Fruit fly (Drosophila melanogaster) whole organism, embryonic: ENCODE results near the gene Elal.

Experiments used
- Aef1 ChIP-seq: fragments of 200-800 bp; sonication (Bioruptor generic); IDR thresholded peaks from 3 replicates; pipeline ENCODE4 v1.3.6; 2022; ENCODE audit warnings: missing biosample characterization, missing genetic modification characterization
- CG12236 ChIP-seq: fragments of 200-800 bp; sonication (Bioruptor generic); optimal IDR thresholded peaks from 2 replicates; lab custom pipeline; 2016; ENCODE audit warnings: missing biosample characterization, missing genetic modification characterization
- CG12769 ChIP-seq: fragments of 200-800 bp; sonication (Bioruptor generic); optimal IDR thresholded peaks from 2 replicates; lab custom pipeline; 2019; ENCODE audit warnings: missing biosample characterization, mild to moderate bottlenecking, missing genetic modification characterization, moderate library complexity
- CG15073 ChIP-seq: fragments of 200-800 bp; sonication (Bioruptor generic); optimal IDR thresholded peaks from 2 replicates; lab custom pipeline; 2016; ENCODE audit warnings: missing biosample characterization, missing genetic modification characterization
- CG1602 ChIP-seq: fragments of 200-800 bp; sonication (Bioruptor generic); optimal IDR thresholded peaks from 3 replicates; lab custom pipeline; 2016; ENCODE audit warnings: missing biosample characterization, missing genetic modification characterization
- CG16815 ChIP-seq: fragments of 200-800 bp; sonication (Bioruptor generic); optimal IDR thresholded peaks from 3 replicates; lab custom pipeline; 2017; ENCODE audit warnings: missing biosample characterization, mild to moderate bottlenecking, missing genetic modification characterization
- CG17359 ChIP-seq: fragments of 200-800 bp; sonication (Bioruptor generic); optimal IDR thresholded peaks from 3 replicates; lab custom pipeline; 2018; ENCODE audit warnings: missing biosample characterization, mild to moderate bottlenecking, missing genetic modification characterization, moderate library complexity
- CG17385 ChIP-seq: fragments of 200-800 bp; sonication (Bioruptor generic); optimal IDR thresholded peaks from 3 replicates; lab custom pipeline; 2018; ENCODE audit warnings: missing biosample characterization, mild to moderate bottlenecking, missing genetic modification characterization
- CG17912 ChIP-seq: fragments of 200-800 bp; sonication (Bioruptor generic); optimal IDR thresholded peaks from 2 replicates; lab custom pipeline; 2018; ENCODE audit warnings: missing biosample characterization, mild to moderate bottlenecking, missing genetic modification characterization
- CG1792 ChIP-seq: fragments of 200-800 bp; sonication (Bioruptor generic); optimal IDR thresholded peaks from 2 replicates; lab custom pipeline; 2016; ENCODE audit warnings: missing biosample characterization, missing genetic modification characterization
- CG31441 ChIP-seq: fragments of 200-800 bp; sonication (Bioruptor generic); IDR thresholded peaks from 2 replicates; pipeline ENCODE4 v1.3.6; 2022; ENCODE audit warnings: missing biosample characterization, missing genetic modification characterization
- CG34376 ChIP-seq: fragments of 200-800 bp; sonication (Bioruptor generic); optimal IDR thresholded peaks from 2 replicates; lab custom pipeline; 2018; ENCODE audit warnings: missing biosample characterization, mild to moderate bottlenecking, missing genetic modification characterization
- CG3995 ChIP-seq: fragments of 200-800 bp; sonication (Bioruptor generic); optimal IDR thresholded peaks from 3 replicates; lab custom pipeline; 2016; ENCODE audit warnings: missing biosample characterization, missing genetic modification characterization
- CG4404 ChIP-seq: fragments of 200-800 bp; sonication (Bioruptor generic); IDR thresholded peaks from 2 replicates; pipeline ENCODE4 v1.3.6; 2022; ENCODE audit warnings: missing biosample characterization, missing genetic modification characterization
- CG6254 ChIP-seq: fragments of 200-800 bp; sonication (Bioruptor generic); optimal IDR thresholded peaks from 3 replicates; lab custom pipeline; 2017; ENCODE audit warnings: mild to moderate bottlenecking, missing biosample characterization, missing genetic modification reagents, missing genetic modification characterization
- CG6654 ChIP-seq: fragments of 200-800 bp; sonication (Bioruptor generic); optimal IDR thresholded peaks from 2 replicates; lab custom pipeline; 2017; ENCODE audit warnings: missing biosample characterization, mild to moderate bottlenecking, missing genetic modification characterization
- CG6854 ChIP-seq: fragments of 200-800 bp; sonication (Bioruptor generic); optimal IDR thresholded peaks from 3 replicates; lab custom pipeline; 2017; ENCODE audit warnings: missing biosample characterization, mild to moderate bottlenecking, missing genetic modification characterization
- CG9437 ChIP-seq: fragments of 200-800 bp; sonication (Bioruptor generic); optimal IDR thresholded peaks from 2 replicates; lab custom pipeline; 2018; ENCODE audit warnings: missing biosample characterization, mild to moderate bottlenecking, missing genetic modification characterization
- CG9727 ChIP-seq: fragments of 200-800 bp; sonication (Bioruptor generic); optimal IDR thresholded peaks from 3 replicates; lab custom pipeline; 2017; ENCODE audit warnings: missing biosample characterization, mild to moderate bottlenecking, missing genetic modification characterization
- CG9797 ChIP-seq: fragments of 200-800 bp; sonication (Bioruptor generic); optimal IDR thresholded peaks from 3 replicates; lab custom pipeline; 2018; ENCODE audit warnings: missing biosample characterization, mild to moderate bottlenecking, missing genetic modification characterization
- CG9932 ChIP-seq: fragments of 200-800 bp; sonication (Bioruptor generic); IDR thresholded peaks from 2 replicates; pipeline ENCODE4 v1.3.6; 2022; ENCODE audit warnings: missing biosample characterization, missing genetic modification characterization
- Dek ChIP-seq: fragments of 200-800 bp; sonication (Bioruptor generic); optimal IDR thresholded peaks from 3 replicates; lab custom pipeline; 2019; ENCODE audit warnings: missing biosample characterization, mild to moderate bottlenecking, missing genetic modification characterization, moderate library complexity
- Dfd ChIP-seq, 2 experiments: fragments of >200 bp; optimal IDR thresholded peaks; 2 replicates each; lab custom pipeline; 2017; ENCODE audit warnings: missing biosample characterization in 2 of 2, missing genetic modification characterization in 2 of 2
- Dref ChIP-seq: fragments of 200-800 bp; sonication (Bioruptor generic); IDR thresholded peaks from 2 replicates; pipeline ENCODE4 v1.3.6; 2022; ENCODE audit warnings: missing biosample characterization, missing genetic modification characterization
- E2f2 ChIP-seq: fragments of 200-800 bp; sonication (Bioruptor generic); IDR thresholded peaks from 2 replicates; pipeline ENCODE4 v1.3.6; 2022; ENCODE audit warnings: missing biosample characterization, missing genetic modification characterization
- Gug ChIP-seq: fragments of 200-800 bp; sonication (Bioruptor generic); IDR thresholded peaks from 4 replicates; pipeline ENCODE4 v1.3.6; 2022; ENCODE audit warnings: missing biosample characterization, missing genetic modification characterization
- Hr78 ChIP-seq, 2 experiments: fragments of 200-800 bp in 1 of 2; fragments of >200 bp in 1 of 2; sonication (Bioruptor generic) in 1 of 2; optimal IDR thresholded peaks; 2 replicates each; lab custom pipeline; 2017 to 2019; ENCODE audit warnings: missing biosample characterization in 2 of 2, missing genetic modification characterization in 2 of 2, mild to moderate bottlenecking in 1 of 2, moderate library complexity in 1 of 2
- Hsf ChIP-seq: fragments of 200-800 bp; sonication (Bioruptor generic); optimal IDR thresholded peaks from 3 replicates; lab custom pipeline; 2016; ENCODE audit warnings: missing biosample characterization, missing genetic modification characterization
- MESR4 ChIP-seq: fragments of 200-800 bp; sonication (Bioruptor generic); optimal IDR thresholded peaks from 2 replicates; lab custom pipeline; 2018; ENCODE audit warnings: missing biosample characterization, mild to moderate bottlenecking, missing genetic modification characterization, moderate library complexity
- MTF-1 ChIP-seq: fragments of 200-800 bp; sonication (Bioruptor generic); optimal IDR thresholded peaks from 2 replicates; lab custom pipeline; 2018; ENCODE audit warnings: missing biosample characterization, mild to moderate bottlenecking, missing genetic modification characterization, borderline replicate concordance
- Med ChIP-seq: fragments of 200-800 bp; sonication (Bioruptor generic); peaks from one replicate; lab custom pipeline; 2016; ENCODE audit warnings: missing biosample characterization, missing genetic modification characterization, mild to moderate bottlenecking, inconsistent platforms, moderate library complexity
- Mrtf ChIP-seq: fragments of 200-800 bp; sonication (Bioruptor generic); IDR thresholded peaks from 3 replicates; pipeline ENCODE4 v1.3.6; 2022; ENCODE audit warnings: missing biosample characterization, missing genetic modification characterization
- Opbp ChIP-seq: fragments of 200-800 bp; sonication (Bioruptor generic); IDR thresholded peaks from 3 replicates; pipeline ENCODE4 v1.3.6; 2022; ENCODE audit warnings: missing biosample characterization, missing genetic modification characterization; ENCODE audit not compliant: partially characterized antibody
- Rfx ChIP-seq: fragments of 200-800 bp; sonication (Bioruptor generic); IDR thresholded peaks from 2 replicates; pipeline ENCODE4 v1.3.6; 2022; ENCODE audit warnings: missing biosample characterization, missing genetic modification characterization
- Scr ChIP-seq: fragments of 200-800 bp; sonication (Bioruptor generic); IDR thresholded peaks from 2 replicates; pipeline ENCODE4 v1.3.6; 2022; ENCODE audit warnings: missing biosample characterization, missing genetic modification characterization; ENCODE audit not compliant: partially characterized antibody
- Ssrp ChIP-seq: fragments of 200-800 bp; sonication (Bioruptor generic); optimal IDR thresholded peaks from 2 replicates; lab custom pipeline; 2018; ENCODE audit warnings: missing biosample characterization, mild to moderate bottlenecking, missing genetic modification characterization, moderate library complexity
- bbx ChIP-seq: fragments of 200-800 bp; sonication (Bioruptor generic); IDR thresholded peaks from 2 replicates; pipeline ENCODE4 v1.3.6; 2022; ENCODE audit warnings: missing biosample characterization, missing genetic modification characterization; ENCODE audit not compliant: partially characterized antibody
- corto ChIP-seq: fragments of 200-800 bp; sonication (Bioruptor generic); optimal IDR thresholded peaks from 2 replicates; lab custom pipeline; 2016; ENCODE audit warnings: missing biosample characterization, mild to moderate bottlenecking, missing genetic modification characterization, moderate library complexity
- danr ChIP-seq: fragments of 200-800 bp; sonication (Bioruptor generic); IDR thresholded peaks from 2 replicates; pipeline ENCODE4 v1.3.6; 2022; ENCODE audit warnings: missing biosample characterization, missing genetic modification characterization
- en ChIP-seq: fragments of 200-800 bp; sonication (Bioruptor generic); optimal IDR thresholded peaks from 2 replicates; lab custom pipeline; 2016; ENCODE audit warnings: missing biosample characterization, missing genetic modification characterization
- gce ChIP-seq: fragments of 200-800 bp; sonication (Bioruptor generic); IDR thresholded peaks from 3 replicates; pipeline ENCODE4 v1.3.6; 2022; ENCODE audit warnings: missing biosample characterization, missing genetic modification characterization
- grn ChIP-seq: fragments of 200-800 bp; sonication (Bioruptor generic); optimal IDR thresholded peaks from 3 replicates; lab custom pipeline; 2017; ENCODE audit warnings: missing biosample characterization, missing genetic modification characterization
- mld ChIP-seq: fragments of 200-800 bp; sonication (Bioruptor generic); IDR thresholded peaks from 3 replicates; pipeline ENCODE4 v1.3.6; 2022; ENCODE audit warnings: missing biosample characterization, missing genetic modification characterization; ENCODE audit not compliant: partially characterized antibody
- oc ChIP-seq: fragments of 200-800 bp; sonication (Bioruptor generic); optimal IDR thresholded peaks from 2 replicates; lab custom pipeline; 2018; ENCODE audit warnings: missing biosample characterization, mild to moderate bottlenecking, missing genetic modification characterization, moderate library complexity
- seq ChIP-seq: fragments of 200-800 bp; sonication (Bioruptor generic); IDR thresholded peaks from 2 replicates; pipeline ENCODE4 v1.3.6; 2022; ENCODE audit warnings: missing biosample characterization, missing genetic modification characterization
- slbo ChIP-seq: fragments of 200-800 bp; sonication (Bioruptor generic); IDR thresholded peaks from 2 replicates; pipeline ENCODE4 v1.3.6; 2022; ENCODE audit warnings: missing biosample characterization, missing genetic modification characterization
- sr ChIP-seq: fragments of 200-800 bp; sonication (Bioruptor generic); IDR thresholded peaks from 3 replicates; pipeline ENCODE4 v1.3.6; 2022; ENCODE audit warnings: missing biosample characterization, missing genetic modification characterization
- tgo ChIP-seq: fragments of 200-800 bp; sonication (Bioruptor generic); IDR thresholded peaks from 3 replicates; pipeline ENCODE4 v1.3.6; 2022; ENCODE audit warnings: missing biosample characterization, missing genetic modification characterization
- trh ChIP-seq: fragments of 200-800 bp; sonication (Bioruptor generic); optimal IDR thresholded peaks from 2 replicates; lab custom pipeline; 2016; ENCODE audit warnings: missing biosample characterization, missing genetic modification characterization
- tup ChIP-seq: fragments of 200-800 bp; sonication (Bioruptor generic); optimal IDR thresholded peaks from 2 replicates; lab custom pipeline; 2016; ENCODE audit warnings: missing biosample characterization, mild to moderate bottlenecking, missing genetic modification characterization, moderate library complexity
- vnd ChIP-seq: fragments of 200-800 bp; sonication (Bioruptor generic); IDR thresholded peaks from 3 replicates; pipeline ENCODE4 v1.3.6; 2022; ENCODE audit warnings: missing biosample characterization, missing genetic modification characterization; ENCODE audit not compliant: partially characterized antibody

The Elal gene

dm6 chr3R:24829887-24830351 is 35.2 kb upstream of the Elal start, which contains the start of the genes Kaz and CG43273 (continued):
- TF ChIP-seq Hsf (peak; percentile 42), oc (tag; lab: Kevin White, UChicago) (peak; percentile 76), sr (GFP tag; lab: Robert Waterston, UW) (no peak), CG4404 (GFP tag; lab: Robert Waterston, UW) (no peak), CG17359 (peak; percentile 46), MESR4 (GFP tag; lab: Kevin White, UChicago) (no peak), en (GFP tag; lab: Kevin White, UChicago) (no peak), Scr (GFP tag; lab: Robert Waterston, UW) (peak; percentile 30; the same call in 1 of the 2 replicates), grn (no peak), Dek (tag; lab: Kevin White, UChicago) (no peak), mld (GFP tag; lab: Robert Waterston, UW) (no peak), seq (GFP tag; lab: Robert Waterston, UW) (no peak), CG12236 (GFP tag; lab: Kevin White, UChicago) (no peak), trh (GFP tag; lab: Kevin White, UChicago) (no peak), Dref (GFP tag; lab: Robert Waterston, UW) (no peak), corto (no peak), CG1792 (GFP tag; lab: Kevin White, UChicago) (no peak), CG6254 (GFP tag; lab: Kevin White, UChicago) (peak; percentile 7), CG16815 (GFP tag; lab: Kevin White, UChicago) (no peak), Rfx (peak; percentile 73), Mrtf (GFP tag; lab: Robert Waterston, UW) (no peak), CG17385 (GFP tag; lab: Kevin White, UChicago) (no peak), CG9437 (GFP tag; lab: Kevin White, UChicago) (peak; percentile 25), tup (no peak), CG6654 (GFP tag; lab: Kevin White, UChicago) (no peak), Dfd (GFP tag; optimal IDR thresholded peaks at IDR 0.05; lab: Kevin White, UChicago) (no peak), danr (GFP tag; lab: Robert Waterston, UW) (no peak), CG31441 (GFP tag; lab: Robert Waterston, UW) (no peak; the same call in 1 of the 2 replicates), CG12769 (no peak), Ssrp (tag; lab: Kevin White, UChicago) (peak; percentile 66), Hr78 (GFP tag; optimal IDR thresholded peaks at IDR 0.05; lab: Kevin White, UChicago) (no peak), Aef1 (GFP tag; lab: Robert Waterston, UW) (peak; percentile 12; the same call in 1 of the 3 replicates), CG15073 (GFP tag; lab: Kevin White, UChicago) (no peak), CG6854 (GFP tag; lab: Kevin White, UChicago) (peak; percentile 11), tgo (peak; percentile 26; the same call in 1 of the 3 replicates), Med (GFP tag; lab: Kevin White, UChicago) (peak; percentile 81), CG34376 (peak; percentile 14), Gug (no peak; the same call in 3 of the 4 replicates), Opbp (GFP tag; lab: Robert Waterston, UW) (no peak), vnd (GFP tag; lab: Robert Waterston, UW) (no peak), gce (GFP tag; lab: Robert Waterston, UW) (no peak), CG1602 (GFP tag; lab: Kevin White, UChicago) (peak; percentile 48), bbx (no peak), CG9932 (GFP tag; lab: Robert Waterston, UW) (peak; percentile 78), MTF-1 (GFP tag; lab: Kevin White, UChicago) (no peak), CG9797 (GFP tag; lab: Kevin White, UChicago) (no peak), CG17912 (GFP tag; lab: Kevin White, UChicago) (no peak), CG3995 (GFP tag; lab: Kevin White, UChicago) (no peak), CG9727 (GFP tag; lab: Kevin White, UChicago) (peak; percentile 32), E2f2 (GFP tag; lab: Robert Waterston, UW) (no peak), slbo (GFP tag; lab: Robert Waterston, UW) (peak; percentile 71)
